Fruit fly (Drosophila melanogaster): ENCODE results near the gene CG12692.

The CG12692 gene

DNA sequence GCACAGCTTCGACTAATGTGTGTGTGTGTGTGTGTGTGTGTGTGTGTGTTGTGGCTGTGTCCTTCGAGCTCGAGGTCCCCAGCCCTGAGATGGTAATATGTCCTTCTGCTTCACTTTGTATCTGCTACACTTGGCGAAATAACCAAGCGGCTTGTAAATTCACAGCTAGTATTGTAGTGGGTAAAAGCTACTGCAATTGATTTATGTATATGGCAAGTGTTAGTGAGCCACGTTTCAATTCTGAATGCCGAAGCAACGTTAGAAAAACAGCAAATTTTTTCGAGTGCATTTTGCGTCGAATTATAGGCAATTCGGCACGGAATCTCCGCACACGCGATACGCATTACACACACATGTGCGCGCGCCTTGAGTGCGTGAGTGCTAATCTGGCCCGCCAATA lies 39.5 kb downstream of the CG12692 start (continued):
- no peak for TF ChIP-seq Ets97D (GFP tag; optimal IDR thresholded peaks at IDR 0.05)
- no peak for TF ChIP-seq cg (GFP tag; optimal IDR thresholded peaks at IDR 0.05)
- no peak for TF ChIP-seq pzg (GFP tag; optimal IDR thresholded peaks at IDR 0.05)
- TF ChIP-seq Mes4 (GFP tag; optimal IDR thresholded peaks at IDR 0.05), result no peak
- peak; percentile 87 for TF ChIP-seq sens (GFP tag)
- no peak for TF ChIP-seq Hr78 (GFP tag; optimal IDR thresholded peaks at IDR 0.05)
- TF ChIP-seq kah (GFP tag; optimal IDR thresholded peaks at IDR 0.05), result no peak
- TF ChIP-seq CG17912 (GFP tag; optimal IDR thresholded peaks at IDR 0.05), result no peak
- TF ChIP-seq fd96Cb (tag; optimal IDR thresholded peaks at IDR 0.05), result peak; percentile 45
- TF ChIP-seq Bdp1 (GFP tag; optimal IDR thresholded peaks at IDR 0.05), result no peak
- no peak for TF ChIP-seq CG1832 (GFP tag; optimal IDR thresholded peaks at IDR 0.05)
- TF ChIP-seq mam (GFP tag; optimal IDR thresholded peaks at IDR 0.05), result peak; percentile 50
- TF ChIP-seq CG6791 (GFP tag; IDR thresholded peaks at IDR 0.05; ENCODE audit: partially characterized antibody), result no peak
- TF ChIP-seq Lhr (GFP tag; optimal IDR thresholded peaks at IDR 0.05), result no peak
- TF ChIP-seq NfI (GFP tag; optimal IDR thresholded peaks at IDR 0.05), result peak; percentile 53
- no peak for TF ChIP-seq Doc3 (GFP tag; IDR thresholded peaks at IDR 0.05; ENCODE audit: partially characterized antibody)
- TF ChIP-seq CG17328 (GFP tag; IDR thresholded peaks at IDR 0.05), result peak; percentile 44; the same call in 1 of the 2 replicates
- TF ChIP-seq CG4282 (GFP tag; optimal IDR thresholded peaks at IDR 0.05), result no peak
- peak; percentile 7 for TF ChIP-seq Myb (GFP tag; optimal IDR thresholded peaks at IDR 0.05)
- TF ChIP-seq CG7357 (GFP tag; IDR thresholded peaks at IDR 0.05), result no peak
- no peak for TF ChIP-seq hth (optimal IDR thresholded peaks at IDR 0.05)
- peak; percentile 54 for TF ChIP-seq CG17359 (tag; optimal IDR thresholded peaks at IDR 0.05)
- peak; percentile 19 for TF ChIP-seq CG13775 (GFP tag; optimal IDR thresholded peaks at IDR 0.05)
- TF ChIP-seq ind (GFP tag; optimal IDR thresholded peaks at IDR 0.05), result peak; percentile 55
- peak; percentile 30 for TF ChIP-seq CG18619 (GFP tag; optimal IDR thresholded peaks at IDR 0.05)
- no peak for TF ChIP-seq CG9437 (GFP tag; optimal IDR thresholded peaks at IDR 0.05)
- TF ChIP-seq kay (GFP tag; optimal IDR thresholded peaks at IDR 0.05), result no peak
- TF ChIP-seq lov (optimal IDR thresholded peaks at IDR 0.05), result no peak
- no peak for TF ChIP-seq lov (GFP tag; IDR thresholded peaks at IDR 0.05)
- no peak for TF ChIP-seq run (tag; optimal IDR thresholded peaks at IDR 0.05)
- TF ChIP-seq chm (GFP tag; IDR thresholded peaks at IDR 0.05), result peak; percentile 51
- TF ChIP-seq CG14965 (GFP tag; optimal IDR thresholded peaks at IDR 0.05; ENCODE audit: borderline replicate concordance), result no peak
- no peak for TF ChIP-seq Hr39 (optimal IDR thresholded peaks at IDR 0.05)
- no peak for TF ChIP-seq ssp (GFP tag; IDR thresholded peaks at IDR 0.05)
- TF ChIP-seq CG2712 (tag; optimal IDR thresholded peaks at IDR 0.05), result peak; percentile 41
- TF ChIP-seq Dip2 (GFP tag; IDR thresholded peaks at IDR 0.05), result no peak
- TF ChIP-seq nerfin-2 (GFP tag; IDR thresholded peaks at IDR 0.05; ENCODE audit: partially characterized antibody), result no peak
- peak; percentile 58 for TF ChIP-seq CG3281 (GFP tag; optimal IDR thresholded peaks at IDR 0.05)
- no peak for TF ChIP-seq Dref (GFP tag; IDR thresholded peaks at IDR 0.05)
- peak; percentile 23 for TF ChIP-seq Dek (tag; optimal IDR thresholded peaks at IDR 0.05)
- peak; percentile 29; the same call in 1 of the 2 replicates for TF ChIP-seq Rx (GFP tag; IDR thresholded peaks at IDR 0.05)
- TF ChIP-seq unpg (GFP tag; optimal IDR thresholded peaks at IDR 0.05), result peak; percentile 53
- TF ChIP-seq peb (GFP tag; IDR thresholded peaks at IDR 0.05), result no peak
- 0 out of 2 replicates have a peak, but pooled peaks have one; percentile 50 for TF ChIP-seq HLH3B (GFP tag; IDR thresholded peaks at IDR 0.05)
- peak; percentile 35 to 51 for TF ChIP-seq dpn (GFP tag; optimal IDR thresholded peaks at IDR 0.05)
- TF ChIP-seq lola (GFP tag; optimal IDR thresholded peaks at IDR 0.05), result peak in 1 of 3 experiments; percentile 42
- TF ChIP-seq gce (GFP tag; IDR thresholded peaks at IDR 0.05), result no peak
- peak; percentile 63 for TF ChIP-seq caup (GFP tag; optimal IDR thresholded peaks at IDR 0.05; ENCODE audit: severe bottlenecking)
- no peak for TF ChIP-seq YL-1 (GFP tag; optimal IDR thresholded peaks at IDR 0.05)
- no peak for TF ChIP-seq prd (optimal IDR thresholded peaks at IDR 0.05)
- peak; percentile 76 for TF ChIP-seq prd (GFP tag; IDR thresholded peaks at IDR 0.05)
- no peak for TF ChIP-seq dati (GFP tag; IDR thresholded peaks at IDR 0.05)
